Worm (Caenorhabditis elegans) whole organism, L1 larva: ENCODE data around the gene unc-31.

Experiments used
- C04F5.9 ChIP-seq: sonication (generic microtip); optimal IDR thresholded peaks from 2 replicates; lab custom pipeline; 2016; ENCODE audit warnings: missing genetic modification characterization, missing compliant biosample characterization
- C16A3.4 ChIP-seq: fragments of 150-350 bp; optimal IDR thresholded peaks from 2 replicates; lab custom pipeline; 2014; ENCODE audit warnings: missing biosample characterization, missing genetic modification characterization
- C34B4.2 ChIP-seq: sonication (generic microtip); optimal IDR thresholded peaks from 2 replicates; lab custom pipeline; 2017; ENCODE audit warnings: mild to moderate bottlenecking, missing genetic modification characterization, missing compliant biosample characterization
- aha-1 ChIP-seq: fragments of 150-350 bp; optimal IDR thresholded peaks from 2 replicates; lab custom pipeline; 2014; ENCODE audit warnings: missing biosample characterization, missing genetic modification characterization
- aly-2 ChIP-seq: fragments of 150-350 bp; optimal IDR thresholded peaks from 2 replicates; lab custom pipeline; 2014; ENCODE audit warnings: missing biosample characterization, missing genetic modification characterization
- ama-1 ChIP-seq: fragments of 150-350 bp; optimal IDR thresholded peaks from 2 replicates; lab custom pipeline; 2014
- ceh-8 ChIP-seq: fragments of 200-800 bp; sonication (Bioruptor generic); optimal IDR thresholded peaks from 2 replicates; lab custom pipeline; 2018; ENCODE audit warnings: mild to moderate bottlenecking, missing genetic modification characterization, moderate library complexity, missing compliant biosample characterization
- ceh-90 ChIP-seq: sonication (generic microtip); optimal IDR thresholded peaks from 2 replicates; lab custom pipeline; 2016; ENCODE audit warnings: missing genetic modification characterization, missing compliant biosample characterization
- efl-1 ChIP-seq, 4 experiments: fragments of 150-350 bp; optimal IDR thresholded peaks in 3 of 4; peaks in 1 of 4; 1 replicate in 1 of 4; 2 replicates in 3 of 4; lab custom pipeline; 2014; ENCODE audit warnings: missing biosample characterization in 2 of 4, missing genetic modification characterization in 2 of 4, missing genetic modification reagents in 2 of 4
- egl-13 ChIP-seq: sonication (generic microtip); optimal IDR thresholded peaks from 2 replicates; lab custom pipeline; 2016; ENCODE audit warnings: missing genotype, missing genetic modification reagents, missing genetic modification characterization, missing compliant biosample characterization
- elt-3 ChIP-seq, 6 experiments: fragments of 150-350 bp in 1 of 6; sonication (generic microtip); optimal IDR thresholded peaks; 2 replicates each; lab custom pipeline; 2017 to 2018; ENCODE audit warnings: missing biosample characterization in 6 of 6, missing genetic modification characterization in 6 of 6, inconsistent platforms in 1 of 6
- fkh-10 ChIP-seq: sonication (generic microtip); optimal IDR thresholded peaks from 2 replicates; lab custom pipeline; 2017; ENCODE audit warnings: missing biosample characterization, missing genetic modification reagents, missing genetic modification characterization
- fos-1 ChIP-seq: fragments of 150-350 bp; optimal IDR thresholded peaks from 2 replicates; lab custom pipeline; 2014; ENCODE audit warnings: missing biosample characterization, missing genetic modification characterization
- hlh-17 ChIP-seq: fragments of 200-800 bp; sonication (Bioruptor generic); optimal IDR thresholded peaks from 2 replicates; lab custom pipeline; 2018; ENCODE audit warnings: missing genetic modification characterization, mild to moderate bottlenecking, missing compliant biosample characterization, moderate library complexity, borderline replicate concordance
- hpl-2 ChIP-seq: fragments of 150-350 bp; optimal IDR thresholded peaks from 2 replicates; lab custom pipeline; 2014; ENCODE audit warnings: missing biosample characterization, missing genetic modification reagents, missing genetic modification characterization
- irx-1 ChIP-seq: sonication (generic microtip); optimal IDR thresholded peaks from 2 replicates; lab custom pipeline; 2016; ENCODE audit warnings: missing genetic modification characterization, missing compliant biosample characterization
- jun-1 ChIP-seq: fragments of 150-350 bp; optimal IDR thresholded peaks from 2 replicates; lab custom pipeline; 2014; ENCODE audit warnings: missing biosample characterization, missing genetic modification reagents, missing genetic modification characterization
- lin-13 ChIP-seq: fragments of 150-350 bp; optimal IDR thresholded peaks from 2 replicates; lab custom pipeline; 2014; ENCODE audit warnings: missing biosample characterization, missing genetic modification reagents, missing genetic modification characterization
- lin-14 ChIP-seq: fragments of 200-800 bp; sonication (Bioruptor generic); optimal IDR thresholded peaks from 2 replicates; lab custom pipeline; 2018; ENCODE audit warnings: mild to moderate bottlenecking, missing genetic modification characterization, moderate library complexity, missing compliant biosample characterization
- lin-15B ChIP-seq: fragments of 150-350 bp; sonication (generic microtip); optimal IDR thresholded peaks from 3 replicates; lab custom pipeline; 2014; ENCODE audit warnings: missing biosample characterization, missing genetic modification characterization
- lin-35 ChIP-seq, 2 experiments: fragments of 150-350 bp; optimal IDR thresholded peaks; 2 replicates each; lab custom pipeline; 2014; ENCODE audit warnings: missing biosample characterization in 2 of 2, missing genetic modification characterization in 2 of 2, missing genetic modification reagents in 2 of 2
- lin-39 ChIP-seq: fragments of 150-350 bp; optimal IDR thresholded peaks from 2 replicates; lab custom pipeline; 2014; ENCODE audit warnings: missing biosample characterization, missing genetic modification reagents, missing genetic modification characterization
- mdl-1 ChIP-seq, 2 experiments: fragments of 150-350 bp; optimal IDR thresholded peaks; 2 replicates each; lab custom pipeline; 2014 to 2017; ENCODE audit warnings: missing biosample characterization in 2 of 2, missing genetic modification characterization in 2 of 2, inconsistent platforms in 1 of 2
- nhr-11 ChIP-seq: fragments of 150-350 bp; optimal IDR thresholded peaks from 2 replicates; lab custom pipeline; 2014; ENCODE audit warnings: missing biosample characterization, missing genetic modification characterization
- nhr-19 ChIP-seq: fragments of 200-800 bp; sonication (Bioruptor generic); conservative IDR thresholded peaks from 2 replicates; pipeline ENCODE4 v1.3.6; 2022; ENCODE audit warnings: missing genetic modification characterization, missing compliant biosample characterization
- nhr-237 ChIP-seq: fragments of 150-350 bp; optimal IDR thresholded peaks from 2 replicates; lab custom pipeline; 2014; ENCODE audit warnings: missing biosample characterization, missing genetic modification characterization
- nhr-28 ChIP-seq: fragments of 150-350 bp; optimal IDR thresholded peaks from 2 replicates; lab custom pipeline; 2014; ENCODE audit warnings: missing biosample characterization, missing genetic modification characterization
- nhr-47 ChIP-seq: sonication (generic microtip); optimal IDR thresholded peaks from 2 replicates; lab custom pipeline; 2016; ENCODE audit warnings: mild to moderate bottlenecking, missing genetic modification characterization, moderate library complexity, missing compliant biosample characterization
- nhr-85 ChIP-seq: sonication (generic microtip); peaks from one replicate; lab custom pipeline; 2016; ENCODE audit warnings: missing genetic modification characterization, inconsistent platforms, missing compliant biosample characterization
- nhr-90 ChIP-seq: sonication (generic microtip); optimal IDR thresholded peaks from 2 replicates; lab custom pipeline; 2016; ENCODE audit warnings: mild to moderate bottlenecking, missing genetic modification characterization, missing compliant biosample characterization; ENCODE audit not compliant: poor library complexity
- pag-3 ChIP-seq: sonication (generic microtip); optimal IDR thresholded peaks from 2 replicates; lab custom pipeline; 2017; ENCODE audit warnings: missing genetic modification characterization, mild to moderate bottlenecking, missing compliant biosample characterization, antibody characterized with exemption, borderline replicate concordance; ENCODE audit not compliant: insufficient read depth
- rnt-1 ChIP-seq: sonication (generic microtip); optimal IDR thresholded peaks from 2 replicates; lab custom pipeline; 2016; ENCODE audit warnings: mild to moderate bottlenecking, missing genetic modification characterization, moderate library complexity, missing compliant biosample characterization
- snu-23 ChIP-seq: sonication (generic microtip); optimal IDR thresholded peaks from 2 replicates; lab custom pipeline; 2016; ENCODE audit warnings: missing genetic modification characterization, missing compliant biosample characterization
- sox-4 ChIP-seq: sonication (generic microtip); optimal IDR thresholded peaks from 2 replicates; lab custom pipeline; 2016; ENCODE audit warnings: missing genetic modification characterization, missing compliant biosample characterization
- sup-37 ChIP-seq: fragments of 200-800 bp; sonication (Bioruptor generic); optimal IDR thresholded peaks from 2 replicates; lab custom pipeline; 2018; ENCODE audit warnings: mild to moderate bottlenecking, missing genetic modification characterization, missing compliant biosample characterization
- tlp-1 ChIP-seq: fragments of 150-350 bp; optimal IDR thresholded peaks from 2 replicates; lab custom pipeline; 2014; ENCODE audit warnings: missing biosample characterization, missing genetic modification characterization
- zag-1 ChIP-seq: fragments of 150-350 bp; optimal IDR thresholded peaks from 2 replicates; lab custom pipeline; 2014; ENCODE audit warnings: missing biosample characterization, missing genetic modification characterization
- zip-4 ChIP-seq: fragments of 200-800 bp; sonication (Bioruptor generic); optimal IDR thresholded peaks from 2 replicates; lab custom pipeline; 2018; ENCODE audit warnings: mild to moderate bottlenecking, missing genetic modification characterization, moderate library complexity, missing compliant biosample characterization
- ztf-11 ChIP-seq, 2 experiments: sonication (generic microtip); optimal IDR thresholded peaks; 2 replicates each; lab custom pipeline; 2016 to 2017; ENCODE audit warnings: missing genetic modification characterization in 2 of 2, missing biosample characterization in 1 of 2, missing compliant biosample characterization in 1 of 2
- ztf-4 ChIP-seq: fragments of 150-350 bp; optimal IDR thresholded peaks from 2 replicates; lab custom pipeline; 2014; ENCODE audit warnings: missing biosample characterization, missing genetic modification characterization

Gene unc-31

ce11 chrIV:12724641-12725040 lies 49.0 kb upstream of the unc-31 start, which contains the start of the genes T23F6.3 and rbd-1 (continued):
- TF ChIP-seq elt-3 (tag; optimal IDR thresholded peaks at IDR 0.05; lab: Kevin White, UChicago) (peak in 3 of 6 experiments; percentile 66 to 86 (median 79)), tlp-1 (no peak), ceh-90 (tag; lab: Kevin White, UChicago) (peak; percentile 65), hlh-17 (GFP tag; lab: Kevin White, UChicago) (no peak), ztf-11 (tag; optimal IDR thresholded peaks at IDR 0.05; lab: Kevin White, UChicago) (peak in 1 of 2 experiments; percentile 92), nhr-85 (peak; percentile 96), zip-4 (GFP tag; lab: Kevin White, UChicago) (peak; percentile 68), lin-35 (GFP tag; optimal IDR thresholded peaks at IDR 0.05; lab: Kevin White, UChicago) (peak; percentile 99 to 100), nhr-237 (tag; lab: Kevin White, UChicago) (peak; percentile 87), lin-39 (peak; percentile 79), C34B4.2 (tag; lab: Kevin White, UChicago) (no peak), nhr-90 (tag; lab: Kevin White, UChicago) (peak; percentile 96), lin-14 (GFP tag; lab: Kevin White, UChicago) (peak; percentile 86), jun-1 (tag; lab: Kevin White, UChicago) (peak; percentile 76), fkh-10 (peak; percentile 52), nhr-47 (tag; lab: Kevin White, UChicago) (peak; percentile 96), lin-15B (tag; lab: Kevin White, UChicago) (peak; percentile 79), aly-2 (peak; percentile 90), rnt-1 (tag; lab: Kevin White, UChicago) (peak; percentile 98), sup-37 (peak; percentile 13), egl-13 (tag; lab: Kevin White, UChicago) (peak; percentile 84), nhr-11 (peak; percentile 82), aha-1 (peak; percentile 15), C16A3.4 (tag; lab: Kevin White, UChicago) (peak; percentile 93), snu-23 (peak; percentile 96), ceh-8 (GFP tag; lab: Kevin White, UChicago) (peak; percentile 90), sox-4 (peak; percentile 76), mdl-1 (tag; optimal IDR thresholded peaks at IDR 0.05; lab: Kevin White, UChicago) (peak in 1 of 2 experiments; percentile 79), lin-13 (GFP tag; lab: Kevin White, UChicago) (peak; percentile 82), fos-1 (peak; percentile 83), ztf-4 (tag; lab: Kevin White, UChicago) (peak; percentile 75), ama-1 (lab: Kevin White, UChicago) (no peak), zag-1 (peak; percentile 50), irx-1 (peak; percentile 84), C04F5.9 (tag; lab: Kevin White, UChicago) (peak; percentile 82), pag-3 (no peak)

ce11 chrIV:12725228-12725627 lies 48.4 kb upstream of the unc-31 start:
- TF ChIP-seq ztf-11 (tag; optimal IDR thresholded peaks at IDR 0.05; lab: Kevin White, UChicago), result no peak
- TF ChIP-seq nhr-19 (GFP tag; lab: Robert Waterston, UW), result no peak
- no peak for TF ChIP-seq efl-1 (optimal IDR thresholded peaks at IDR 0.05; lab: Kevin White, UChicago)
- TF ChIP-seq efl-1 (GFP tag; optimal IDR thresholded peaks at IDR 0.05 in 1 of 2; lab: Kevin White, UChicago), result peak in 1 of 2 experiments; percentile 92
- TF ChIP-seq, all 84 proteins: peak for 1

ce11 chrIV:12725925-12726324 lies 47.7 kb upstream of the unc-31 start:
- no peak for TF ChIP-seq C04F5.9 (tag; lab: Kevin White, UChicago)
- TF ChIP-seq nhr-85, result peak; percentile 58
- TF ChIP-seq nhr-28, result no peak
- no peak for TF ChIP-seq hpl-2 (GFP tag; lab: Kevin White, UChicago)
- no peak for TF ChIP-seq efl-1 (optimal IDR thresholded peaks at IDR 0.05; lab: Kevin White, UChicago)
- TF ChIP-seq efl-1 (GFP tag; optimal IDR thresholded peaks at IDR 0.05 in 1 of 2; lab: Kevin White, UChicago), result peak in 1 of 2 experiments; percentile 64
- TF ChIP-seq, all 84 proteins: peak for 2
